Fruit fly (Drosophila melanogaster) whole organism, prepupa: Measurements from ENCODE around the gene CG13454.

Source experiments
- CG11762 ChIP-seq: fragments of 200-800 bp; sonication (Bioruptor generic); optimal IDR thresholded peaks from 3 replicates; lab custom pipeline; 2016; ENCODE audit warnings: missing biosample characterization, missing genetic modification characterization; ENCODE audit not compliant: insufficient read depth
- CG16779 ChIP-seq: fragments of 200-800 bp; sonication (Bioruptor generic); optimal IDR thresholded peaks from 3 replicates; lab custom pipeline; 2017; ENCODE audit warnings: missing biosample characterization, mild to moderate bottlenecking, missing genetic modification characterization
- dsx ChIP-seq: fragments of 200-800 bp; optimal IDR thresholded peaks from 3 replicates; lab custom pipeline; 2019; ENCODE audit warnings: missing biosample characterization, mild to moderate bottlenecking, missing genetic modification characterization, moderate library complexity; ENCODE audit not compliant: poor library complexity, severe bottlenecking
- fkh ChIP-seq: fragments of 200-800 bp; sonication (Bioruptor generic); optimal IDR thresholded peaks from 3 replicates; lab custom pipeline; 2017; ENCODE audit warnings: missing biosample characterization, mild to moderate bottlenecking, missing genetic modification characterization, moderate library complexity
- ss ChIP-seq, 2 experiments: fragments of 200-800 bp; sonication (Bioruptor generic); optimal IDR thresholded peaks; 2 replicates in 1 of 2; 3 replicates in 1 of 2; lab custom pipeline; 2017 to 2018; ENCODE audit warnings: mild to moderate bottlenecking in 2 of 2, missing biosample characterization in 2 of 2, missing genetic modification characterization in 2 of 2, moderate library complexity in 1 of 2

dm6 chr3L:15531423-15532325 lies 14.8 kb upstream of the CG13454 start, which contains the start of gene CG43248:
- TF ChIP-seq ss (GFP tag; optimal IDR thresholded peaks at IDR 0.05; lab: Kevin White, UChicago), result no peak
- TF ChIP-seq fkh, result no peak
- no peak for TF ChIP-seq CG16779 (tag; lab: Kevin White, UChicago)
- TF ChIP-seq dsx, result no peak
- TF ChIP-seq CG11762, result no peak
